Worm (Caenorhabditis elegans): ENCODE measurements around the gene F33D4.4.

F33D4.4 gene

ce11 chrIV:7654212-7654778 lies 52.4 kb downstream of the F33D4.4 start, which contains the start of gene nrde-4 (continued):
- peak; percentile 35; the same call in 1 of the 2 replicates for TF ChIP-seq pha-4 (GFP tag; IDR thresholded peaks at IDR 0.05)
- TF ChIP-seq pha-4 (tag; optimal IDR thresholded peaks at IDR 0.05) = peak; percentile 42
- peak; percentile 55 for TF ChIP-seq unc-130 (GFP tag; optimal IDR thresholded peaks at IDR 0.05)
- no peak for TF ChIP-seq nhr-76 (tag; optimal IDR thresholded peaks at IDR 0.05)
- TF ChIP-seq mxl-3 (GFP tag; optimal IDR thresholded peaks at IDR 0.05) = peak; percentile 24
- TF ChIP-seq mdl-1 (tag; optimal IDR thresholded peaks at IDR 0.05) = no peak
- no peak for TF ChIP-seq saeg-2 (GFP tag; IDR thresholded peaks at IDR 0.05)
- TF ChIP-seq daf-8 (GFP tag; IDR thresholded peaks at IDR 0.05) = no peak
- peak; percentile 86 for TF ChIP-seq nhr-77 (tag; optimal IDR thresholded peaks at IDR 0.05)
- no peak for TF ChIP-seq zfp-3 (GFP tag; conservative IDR thresholded peaks at IDR 0.05)

Data from whole organism, L4 larva.